Fruit fly (Drosophila melanogaster) whole organism: ENCODE results near the gene S6KL.

Experiments used
- CG8478 ChIP-seq: fragments of >200 bp; optimal IDR thresholded peaks from 2 replicates; lab custom pipeline; 2018; ENCODE audit warnings: inconsistent platforms
- Dll ChIP-seq: fragments of >200 bp; optimal IDR thresholded peaks from 2 replicates; lab custom pipeline; 2017
- EcR ChIP-seq, 2 experiments: fragments of >200 bp; optimal IDR thresholded peaks; 2 replicates each; lab custom pipeline; 2017; ENCODE audit warnings: missing biosample characterization in 2 of 2, missing genetic modification characterization in 2 of 2, missing genetic modification reagents in 2 of 2
- psq ChIP-seq: fragments of >200 bp; optimal IDR thresholded peaks from 2 replicates; lab custom pipeline; 2017

DNA sequence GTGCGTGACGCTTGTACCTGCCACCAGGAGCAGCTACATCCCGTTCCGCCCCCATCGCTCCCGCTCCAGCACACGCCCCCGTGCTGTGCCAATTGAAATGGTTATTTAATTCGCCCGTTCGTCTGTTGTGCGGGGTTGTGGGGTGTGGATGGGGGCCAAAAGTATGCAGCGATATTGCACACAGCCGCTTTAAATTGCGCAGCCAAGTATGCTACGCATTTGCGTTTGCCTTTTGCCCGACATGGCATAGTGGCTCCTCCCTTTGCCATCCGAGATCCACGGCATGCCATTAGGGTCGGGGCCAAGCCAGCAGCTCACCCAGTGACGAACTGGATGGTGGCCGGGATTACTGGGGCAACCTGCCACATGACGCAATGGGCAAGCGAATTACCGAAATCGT is 16.3 kb upstream of the S6KL start:
- TF ChIP-seq EcR (GFP tag; optimal IDR thresholded peaks at IDR 0.05; lab: Kevin White, UChicago) (no peak), CG8478 (lab: Kevin White, UChicago) (no peak), psq (no peak), Dll (lab: Kevin White, UChicago) (no peak)
